Worm (Caenorhabditis elegans): ENCODE results near the gene qars-1.

Gene qars-1

DNA sequence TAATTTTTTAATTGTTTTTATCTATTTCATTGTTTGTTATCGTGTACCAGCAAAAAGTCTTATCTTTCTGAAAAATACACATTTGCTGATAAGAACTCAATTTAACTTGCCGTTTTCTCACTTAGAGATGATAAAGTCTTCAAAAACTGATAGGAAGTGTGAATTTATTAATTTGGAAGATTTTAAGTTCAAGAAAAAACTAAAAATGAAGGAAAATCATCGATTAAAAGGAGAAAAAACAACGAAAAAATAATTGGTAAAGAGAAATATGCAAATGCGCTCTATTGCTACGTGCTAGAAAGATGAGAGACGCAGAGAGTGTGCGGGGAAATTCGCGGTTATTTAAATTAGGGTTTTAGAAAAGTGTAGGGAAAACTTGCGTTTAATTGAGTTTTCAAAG, 53.6 kb downstream of the qars-1 start (continued):
- TF ChIP-seq mcd-1 (GFP tag; IDR thresholded peaks at IDR 0.05) (peak; percentile 94), snpc-3.4 (tag; optimal IDR thresholded peaks at IDR 0.05) (peak; percentile 33), snpc-4 (GFP tag; optimal IDR thresholded peaks at IDR 0.05) (peak; percentile 94), snpc-4 (tag; optimal IDR thresholded peaks at IDR 0.05) (peak; percentile 34 to 97 (median 95)), ekl-4 (GFP tag; IDR thresholded peaks at IDR 0.05) (no peak), tbp1 (GFP tag; optimal IDR thresholded peaks at IDR 0.05) (peak; percentile 74), efl-1 (GFP tag; optimal IDR thresholded peaks at IDR 0.05) (peak; percentile 83), B0336.3 (GFP tag; IDR thresholded peaks at IDR 0.05) (no peak), ceh-40 (GFP tag; IDR thresholded peaks at IDR 0.05) (no peak), dpl-1 (GFP tag; optimal IDR thresholded peaks at IDR 0.05) (peak; percentile 88)

DNA sequence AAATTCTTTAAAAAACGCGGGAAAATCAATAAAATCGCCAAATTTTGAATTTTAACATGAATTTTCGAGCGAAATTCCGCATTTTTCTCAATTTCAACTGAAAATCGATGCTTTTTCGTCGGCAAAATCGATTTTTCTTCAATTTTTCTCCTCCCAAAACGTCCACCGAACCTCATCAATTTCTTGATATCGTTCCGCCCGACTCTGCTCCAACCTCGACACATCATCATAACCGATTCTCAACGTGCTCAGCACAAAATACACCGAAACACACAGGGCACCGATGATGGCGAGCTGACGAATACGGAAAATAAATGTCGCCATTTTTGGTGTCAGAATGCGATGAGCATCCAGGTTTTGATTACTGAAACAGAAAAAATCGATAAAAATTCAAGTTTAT, 54.4 kb downstream of the qars-1 start, which contains the start of gene Y41E3.1:
Y41E3.1 (minus strand) TSS at position 324 of the 400 bp plus-strand sequence.
- TF ChIP-seq pha-4 (tag; optimal IDR thresholded peaks at IDR 0.05): no peak
- TF ChIP-seq lin-54 (GFP tag; optimal IDR thresholded peaks at IDR 0.05): peak; percentile 32
- TF ChIP-seq lin-26 (GFP tag; IDR thresholded peaks at IDR 0.05): no peak
- TF ChIP-seq nhr-90 (tag; optimal IDR thresholded peaks at IDR 0.05): no peak
- TF ChIP-seq hmg-20 (GFP tag; IDR thresholded peaks at IDR 0.05): no peak
- TF ChIP-seq zim-3 (tag; optimal IDR thresholded peaks at IDR 0.05): no peak
- no peak for TF ChIP-seq ceh-27 (GFP tag; optimal IDR thresholded peaks at IDR 0.05)
- no peak for TF ChIP-seq dpff-1 (tag; optimal IDR thresholded peaks at IDR 0.05)
- no peak for TF ChIP-seq F23B12.7 (tag; optimal IDR thresholded peaks at IDR 0.05; ENCODE audit: insufficient read depth)
- TF ChIP-seq lsy-27 (tag; optimal IDR thresholded peaks at IDR 0.05; ENCODE audit: borderline replicate concordance, insufficient read depth): no peak
- peak; percentile 65 for TF ChIP-seq hsf-1 (GFP tag; IDR thresholded peaks at IDR 0.05)
- TF ChIP-seq tbp1 (GFP tag; optimal IDR thresholded peaks at IDR 0.05): peak; percentile 14
- no peak for TF ChIP-seq ztf-18 (tag; optimal IDR thresholded peaks at IDR 0.05)
- TF ChIP-seq bed-2 (GFP tag; IDR thresholded peaks at IDR 0.05): no peak
- TF ChIP-seq athp-1 (tag; optimal IDR thresholded peaks at IDR 0.05): no peak
- TF ChIP-seq F52B5.7 (tag; optimal IDR thresholded peaks at IDR 0.05): no peak
- TF ChIP-seq B0019.2 (GFP tag; conservative IDR thresholded peaks at IDR 0.05): no peak
- TF ChIP-seq Y79H2A.3 (GFP tag; conservative IDR thresholded peaks at IDR 0.05): no peak
- TF ChIP-seq mcd-1 (GFP tag; IDR thresholded peaks at IDR 0.05): peak; percentile 54
- TF ChIP-seq aptf-2 (GFP tag; conservative IDR thresholded peaks at IDR 0.05): no peak
- TF ChIP-seq F33H1.4 (GFP tag; IDR thresholded peaks at IDR 0.05): 0 out of 2 replicates have a peak, but pooled peaks have one; percentile 8
- TF ChIP-seq nhr-80 (tag; optimal IDR thresholded peaks at IDR 0.05): no peak
- TF ChIP-seq ceh-91 (GFP tag; IDR thresholded peaks at IDR 0.05): no peak
- TF ChIP-seq B0035.1 (tag; optimal IDR thresholded peaks at IDR 0.05): no peak
- peak; percentile 12 for TF ChIP-seq snpc-1.3 (tag; optimal IDR thresholded peaks at IDR 0.05; ENCODE audit: insufficient read depth)
- TF ChIP-seq somi-1 (GFP tag; optimal IDR thresholded peaks at IDR 0.05): no peak
- TF ChIP-seq F37B4.10 (GFP tag; IDR thresholded peaks at IDR 0.05): no peak
- no peak for TF ChIP-seq mxl-1 (tag; optimal IDR thresholded peaks at IDR 0.05)
- TF ChIP-seq nhr-120 (GFP tag; IDR thresholded peaks at IDR 0.05): no peak
- TF ChIP-seq aptf-3 (GFP tag; IDR thresholded peaks at IDR 0.05): no peak
- TF ChIP-seq cebp-1 (GFP tag; IDR thresholded peaks at IDR 0.05): no peak
- TF ChIP-seq cebp-1 (tag; optimal IDR thresholded peaks at IDR 0.05): no peak
- no peak for TF ChIP-seq dpl-1 (GFP tag; optimal IDR thresholded peaks at IDR 0.05)
- no peak for TF ChIP-seq sea-2 (GFP tag; IDR thresholded peaks at IDR 0.05)
- 0 out of 2 replicates have a peak, but pooled peaks have one; percentile 45 for TF ChIP-seq pbrm-1 (GFP tag; IDR thresholded peaks at IDR 0.05)
- TF ChIP-seq tlf-1 (GFP tag; optimal IDR thresholded peaks at IDR 0.05): no peak
- no peak for TF ChIP-seq atf-7 (tag; optimal IDR thresholded peaks at IDR 0.05)
- 0 out of 2 replicates have a peak, but pooled peaks have one; percentile 32 for TF ChIP-seq madf-6 (GFP tag; IDR thresholded peaks at IDR 0.05)
- no peak for TF ChIP-seq nhr-27 (tag; optimal IDR thresholded peaks at IDR 0.05)
- no peak for TF ChIP-seq fkh-3 (tag; optimal IDR thresholded peaks at IDR 0.05)
- no peak for TF ChIP-seq sdz-38 (tag; optimal IDR thresholded peaks at IDR 0.05)

Data from whole organism, young adult.